In the genomic region with DNA sequence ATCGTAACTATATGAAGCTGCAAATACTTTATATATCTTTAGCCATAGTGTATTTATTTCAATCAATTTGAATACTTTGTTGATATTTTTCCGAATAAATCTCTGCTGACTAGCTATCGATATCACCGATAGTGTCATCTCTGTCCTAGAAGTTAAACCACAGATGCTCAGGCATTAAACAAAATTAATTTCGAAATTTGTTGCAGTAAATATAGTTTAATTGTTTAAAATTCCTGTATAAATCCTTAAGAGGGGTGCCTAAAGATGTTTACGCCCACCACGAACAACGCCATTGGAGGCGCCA, we compare ENCODE assay signal across 1 fruit fly cellular context.
TF ChIP-seq lines count a peak whose summit lies in the region.

A gene (plus strand): TSS at position 126 of the 304 bp plus-strand sequence.

TF ChIP-seq in whole organism, embryonic, 481 proteins besides CTCF, POLR2A, EP300 and RAD21 (continued from another document and continues in another):
- no peak for TF ChIP-seq CG13775 (GFP tag; optimal IDR thresholded peaks at IDR 0.05; lab: Kevin White, UChicago)
- no peak for TF ChIP-seq Max (GFP tag; optimal IDR thresholded peaks at IDR 0.05; lab: Kevin White, UChicago)
- no peak for TF ChIP-seq Deaf1 (tag; optimal IDR thresholded peaks at IDR 0.05; lab: Kevin White, UChicago)
- TF ChIP-seq ci (GFP tag; IDR thresholded peaks at IDR 0.05; lab: Robert Waterston, UW): no peak
- no peak for TF ChIP-seq CG13894 (tag; optimal IDR thresholded peaks at IDR 0.05; lab: Kevin White, UChicago)
- no peak for TF ChIP-seq tup (GFP tag; optimal IDR thresholded peaks at IDR 0.05; lab: Kevin White, UChicago)
- TF ChIP-seq hkb (optimal IDR thresholded peaks at IDR 0.05; lab: Kevin White, UChicago): no peak
- no peak for TF ChIP-seq hkb (GFP tag; IDR thresholded peaks at IDR 0.05; lab: Robert Waterston, UW)
- no peak for TF ChIP-seq PHDP (tag; optimal IDR thresholded peaks at IDR 0.05; lab: Kevin White, UChicago)
- no peak for TF ChIP-seq schlank (tag; optimal IDR thresholded peaks at IDR 0.05; lab: Kevin White, UChicago)
- TF ChIP-seq pan (optimal IDR thresholded peaks at IDR 0.05; lab: Kevin White, UChicago): no peak
- TF ChIP-seq pan (GFP tag; optimal IDR thresholded peaks at IDR 0.05 in 1 of 2, IDR thresholded peaks at IDR 0.05 in 1 of 2): peak in 1 of 2 experiments; percentile 56
- TF ChIP-seq CrebB (tag; optimal IDR thresholded peaks at IDR 0.05; lab: Kevin White, UChicago): no peak
- no peak for TF ChIP-seq Hsf (GFP tag; optimal IDR thresholded peaks at IDR 0.05; lab: Kevin White, UChicago)
- no peak for TF ChIP-seq CG33213 (GFP tag; optimal IDR thresholded peaks at IDR 0.05; lab: Kevin White, UChicago)
- TF ChIP-seq Stat92E (GFP tag; optimal IDR thresholded peaks at IDR 0.05; lab: Kevin White, UChicago): no peak
- TF ChIP-seq CG10543 (GFP tag; optimal IDR thresholded peaks at IDR 0.05; lab: Kevin White, UChicago): no peak
- TF ChIP-seq Adf1 (GFP tag; IDR thresholded peaks at IDR 0.05; lab: Robert Waterston, UW): no peak
- TF ChIP-seq HLHmδ (GFP tag; optimal IDR thresholded peaks at IDR 0.05; lab: Kevin White, UChicago): no peak
- no peak for TF ChIP-seq run (tag; optimal IDR thresholded peaks at IDR 0.05; lab: Kevin White, UChicago)
- no peak for TF ChIP-seq caup (GFP tag; optimal IDR thresholded peaks at IDR 0.05; lab: Kevin White, UChicago; ENCODE audit: severe bottlenecking)
- no peak for TF ChIP-seq CG16863 (GFP tag; optimal IDR thresholded peaks at IDR 0.05; lab: Kevin White, UChicago)
- peak; percentile 88 for TF ChIP-seq Dll (GFP tag; IDR thresholded peaks at IDR 0.05; lab: Robert Waterston, UW; ENCODE audit: partially characterized antibody)
- no peak for TF ChIP-seq ase (GFP tag; IDR thresholded peaks at IDR 0.05; lab: Robert Waterston, UW)
- TF ChIP-seq CG3838 (GFP tag; optimal IDR thresholded peaks at IDR 0.05; lab: Kevin White, UChicago): no peak
- no peak for TF ChIP-seq CG7372 (GFP tag; IDR thresholded peaks at IDR 0.05; lab: Robert Waterston, UW)
- no peak for TF ChIP-seq dpn (GFP tag; optimal IDR thresholded peaks at IDR 0.05; lab: Kevin White, UChicago)
- no peak for TF ChIP-seq dmrt99B (tag; optimal IDR thresholded peaks at IDR 0.05; lab: Kevin White, UChicago)
- no peak for TF ChIP-seq CG15514 (GFP tag; optimal IDR thresholded peaks at IDR 0.05; lab: Kevin White, UChicago)
- TF ChIP-seq Awh (GFP tag; IDR thresholded peaks at IDR 0.05; lab: Robert Waterston, UW): 0 out of 2 replicates have a peak, but pooled peaks have one; percentile 7
- peak; percentile 42 for TF ChIP-seq row (GFP tag; IDR thresholded peaks at IDR 0.05; lab: Robert Waterston, UW)
- no peak for TF ChIP-seq da (GFP tag; optimal IDR thresholded peaks at IDR 0.05; lab: Kevin White, UChicago)
- TF ChIP-seq CG16813 (GFP tag; IDR thresholded peaks at IDR 0.05; lab: Robert Waterston, UW; ENCODE audit: partially characterized antibody): peak; percentile 76
- no peak for TF ChIP-seq CG14014 (GFP tag; IDR thresholded peaks at IDR 0.05; lab: Robert Waterston, UW)
- TF ChIP-seq CG6654 (GFP tag; optimal IDR thresholded peaks at IDR 0.05; lab: Kevin White, UChicago): no peak
- TF ChIP-seq chif (GFP tag; optimal IDR thresholded peaks at IDR 0.05; lab: Kevin White, UChicago): no peak
- TF ChIP-seq Hmx (GFP tag; optimal IDR thresholded peaks at IDR 0.05; lab: Kevin White, UChicago): no peak
- TF ChIP-seq CG7928 (GFP tag; optimal IDR thresholded peaks at IDR 0.05; lab: Kevin White, UChicago): no peak
- no peak for TF ChIP-seq fd102C (GFP tag; optimal IDR thresholded peaks at IDR 0.05; lab: Kevin White, UChicago)
- TF ChIP-seq Sox100B (GFP tag; optimal IDR thresholded peaks at IDR 0.05; lab: Kevin White, UChicago): no peak
- TF ChIP-seq CG14965 (GFP tag; optimal IDR thresholded peaks at IDR 0.05; lab: Kevin White, UChicago; ENCODE audit: borderline replicate concordance): no peak
- no peak for TF ChIP-seq CG31441 (GFP tag; IDR thresholded peaks at IDR 0.05; lab: Robert Waterston, UW)
- TF ChIP-seq CG11504 (tag; optimal IDR thresholded peaks at IDR 0.05; lab: Kevin White, UChicago): no peak
- TF ChIP-seq Trl (optimal IDR thresholded peaks at IDR 0.05; lab: Kevin White, UChicago): no peak
- no peak for TF ChIP-seq Trl (GFP tag; optimal IDR thresholded peaks at IDR 0.05; lab: Kevin White, UChicago)
- TF ChIP-seq lab (GFP tag; optimal IDR thresholded peaks at IDR 0.05; lab: Kevin White, UChicago): no peak
- TF ChIP-seq Asciz (GFP tag; optimal IDR thresholded peaks at IDR 0.05; lab: Kevin White, UChicago): no peak
- TF ChIP-seq CG10274 (GFP tag; optimal IDR thresholded peaks at IDR 0.05; lab: Kevin White, UChicago): no peak
- no peak for TF ChIP-seq jing (GFP tag; optimal IDR thresholded peaks at IDR 0.05; lab: Kevin White, UChicago)
- no peak for TF ChIP-seq HHEX (GFP tag; optimal IDR thresholded peaks at IDR 0.05; lab: Kevin White, UChicago)
- TF ChIP-seq slou (GFP tag; optimal IDR thresholded peaks at IDR 0.05; lab: Kevin White, UChicago): no peak
- no peak for TF ChIP-seq p53 (GFP tag; optimal IDR thresholded peaks at IDR 0.05; lab: Kevin White, UChicago)
- no peak for TF ChIP-seq Meics (GFP tag; optimal IDR thresholded peaks at IDR 0.05; lab: Kevin White, UChicago)
- TF ChIP-seq CG10267 (tag; optimal IDR thresholded peaks at IDR 0.05; lab: Kevin White, UChicago): no peak
- TF ChIP-seq zfh1 (GFP tag; IDR thresholded peaks at IDR 0.05; lab: Robert Waterston, UW): no peak
- no peak for TF ChIP-seq HLH54F (GFP tag; optimal IDR thresholded peaks at IDR 0.05; lab: Kevin White, UChicago)
- TF ChIP-seq phol (tag; optimal IDR thresholded peaks at IDR 0.05; lab: Kevin White, UChicago): no peak
- no peak for TF ChIP-seq pita (GFP tag; optimal IDR thresholded peaks at IDR 0.05; lab: Kevin White, UChicago)
- no peak for TF ChIP-seq C15 (GFP tag; IDR thresholded peaks at IDR 0.05; lab: Robert Waterston, UW)
- TF ChIP-seq Ravus (GFP tag; IDR thresholded peaks at IDR 0.05; lab: Robert Waterston, UW): no peak
- peak; percentile 66 for TF ChIP-seq CG14860 (GFP tag; IDR thresholded peaks at IDR 0.05; lab: Robert Waterston, UW; ENCODE audit: partially characterized antibody)
- no peak for TF ChIP-seq CG18262 (tag; optimal IDR thresholded peaks at IDR 0.05; lab: Kevin White, UChicago)
- peak; percentile 89 for TF ChIP-seq Scr (GFP tag; IDR thresholded peaks at IDR 0.05; lab: Robert Waterston, UW; ENCODE audit: partially characterized antibody)
- no peak for TF ChIP-seq lola (GFP tag; optimal IDR thresholded peaks at IDR 0.05; lab: Kevin White, UChicago)
- TF ChIP-seq usp (GFP tag; optimal IDR thresholded peaks at IDR 0.05; lab: Kevin White, UChicago): no peak
- no peak for TF ChIP-seq nmo (GFP tag; optimal IDR thresholded peaks at IDR 0.05; lab: Kevin White, UChicago)
- TF ChIP-seq Med (GFP tag; lab: Kevin White, UChicago): peak; percentile 83
- no peak for TF ChIP-seq Gug (GFP tag; IDR thresholded peaks at IDR 0.05; lab: Robert Waterston, UW)
- no peak for TF ChIP-seq fru (optimal IDR thresholded peaks at IDR 0.05; lab: Kevin White, UChicago)
- no peak for TF ChIP-seq pum (GFP tag; optimal IDR thresholded peaks at IDR 0.05; lab: Kevin White, UChicago)
- TF ChIP-seq Fer2 (tag; optimal IDR thresholded peaks at IDR 0.05; lab: Kevin White, UChicago): no peak
- TF ChIP-seq sens-2 (GFP tag; IDR thresholded peaks at IDR 0.05; lab: Robert Waterston, UW): no peak
- TF ChIP-seq Atf6 (GFP tag; IDR thresholded peaks at IDR 0.05; lab: Robert Waterston, UW): no peak
- TF ChIP-seq CG4707 (GFP tag; optimal IDR thresholded peaks at IDR 0.05; lab: Kevin White, UChicago): no peak
- 0 out of 3 replicates have a peak, but pooled peaks have one; percentile 29 for TF ChIP-seq CG11456 (GFP tag; IDR thresholded peaks at IDR 0.05; lab: Robert Waterston, UW)
- TF ChIP-seq ranshi (GFP tag; IDR thresholded peaks at IDR 0.05; lab: Robert Waterston, UW): no peak
- TF ChIP-seq ac (GFP tag; optimal IDR thresholded peaks at IDR 0.05; lab: Kevin White, UChicago): no peak
- no peak for TF ChIP-seq CG7839 (tag; optimal IDR thresholded peaks at IDR 0.05; lab: Kevin White, UChicago)
- no peak for TF ChIP-seq Mrtf (GFP tag; IDR thresholded peaks at IDR 0.05; lab: Robert Waterston, UW)
- TF ChIP-seq cad (GFP tag; optimal IDR thresholded peaks at IDR 0.05; lab: Kevin White, UChicago): no peak
- no peak for TF ChIP-seq slp2 (GFP tag; optimal IDR thresholded peaks at IDR 0.05; lab: Kevin White, UChicago)
- TF ChIP-seq CG12769 (tag; optimal IDR thresholded peaks at IDR 0.05; lab: Kevin White, UChicago): no peak
- no peak for TF ChIP-seq Gsc (GFP tag; IDR thresholded peaks at IDR 0.05; lab: Robert Waterston, UW)
- no peak for TF ChIP-seq tgo (GFP tag; IDR thresholded peaks at IDR 0.05; lab: Robert Waterston, UW)
- no peak for TF ChIP-seq CG9797 (GFP tag; optimal IDR thresholded peaks at IDR 0.05; lab: Kevin White, UChicago)
- no peak for TF ChIP-seq CG3281 (GFP tag; optimal IDR thresholded peaks at IDR 0.05; lab: Kevin White, UChicago)
- no peak for TF ChIP-seq Hr51 (GFP tag; optimal IDR thresholded peaks at IDR 0.05; lab: Kevin White, UChicago)
- no peak for TF ChIP-seq Nf-YA (GFP tag; IDR thresholded peaks at IDR 0.05; lab: Robert Waterston, UW)
- TF ChIP-seq Usf (GFP tag; optimal IDR thresholded peaks at IDR 0.05; lab: Kevin White, UChicago): no peak
- TF ChIP-seq Hr78 (GFP tag; optimal IDR thresholded peaks at IDR 0.05; lab: Kevin White, UChicago): no peak
- TF ChIP-seq Taf1 (GFP tag; IDR thresholded peaks at IDR 0.05; lab: Robert Waterston, UW): no peak
- TF ChIP-seq insv (GFP tag; optimal IDR thresholded peaks at IDR 0.05; lab: Kevin White, UChicago): no peak
- TF ChIP-seq CG5953 (GFP tag; IDR thresholded peaks at IDR 0.05; lab: Robert Waterston, UW): no peak
- TF ChIP-seq CoRest (tag; optimal IDR thresholded peaks at IDR 0.05; lab: Kevin White, UChicago): no peak
- no peak for TF ChIP-seq TFAM (GFP tag; optimal IDR thresholded peaks at IDR 0.05; lab: Kevin White, UChicago)
- peak; percentile 18 for TF ChIP-seq Dp (GFP tag; optimal IDR thresholded peaks at IDR 0.05; lab: Kevin White, UChicago)
- TF ChIP-seq Elba2 (GFP tag; optimal IDR thresholded peaks at IDR 0.05; lab: Kevin White, UChicago): no peak
- TF ChIP-seq CG8359 (GFP tag; optimal IDR thresholded peaks at IDR 0.05; lab: Kevin White, UChicago; ENCODE audit: borderline replicate concordance): no peak
- TF ChIP-seq CG6254 (GFP tag; optimal IDR thresholded peaks at IDR 0.05; lab: Kevin White, UChicago): no peak
- TF ChIP-seq CG3726 (GFP tag; IDR thresholded peaks at IDR 0.05; lab: Robert Waterston, UW): no peak
- TF ChIP-seq CG9215 (GFP tag; IDR thresholded peaks at IDR 0.05; lab: Robert Waterston, UW): no peak
- no peak for TF ChIP-seq toy (GFP tag; IDR thresholded peaks at IDR 0.05; lab: Robert Waterston, UW)
- no peak for TF ChIP-seq Ets97D (GFP tag; optimal IDR thresholded peaks at IDR 0.05; lab: Kevin White, UChicago)
- no peak for TF ChIP-seq Hand (GFP tag; optimal IDR thresholded peaks at IDR 0.05; lab: Kevin White, UChicago)
- TF ChIP-seq pb (GFP tag; optimal IDR thresholded peaks at IDR 0.05; lab: Kevin White, UChicago): no peak
- no peak for TF ChIP-seq Myb (GFP tag; optimal IDR thresholded peaks at IDR 0.05; lab: Kevin White, UChicago)
- no peak for TF ChIP-seq CG4404 (GFP tag; IDR thresholded peaks at IDR 0.05; lab: Robert Waterston, UW)
- TF ChIP-seq gfzf (GFP tag; optimal IDR thresholded peaks at IDR 0.05; lab: Kevin White, UChicago): no peak
- no peak for TF ChIP-seq Ssrp (tag; optimal IDR thresholded peaks at IDR 0.05; lab: Kevin White, UChicago)
- no peak for TF ChIP-seq Rx (GFP tag; IDR thresholded peaks at IDR 0.05; lab: Robert Waterston, UW)
- no peak for TF ChIP-seq CG7357 (GFP tag; IDR thresholded peaks at IDR 0.05; lab: Robert Waterston, UW)
- no peak for TF ChIP-seq CG12071 (GFP tag; optimal IDR thresholded peaks at IDR 0.05; lab: Kevin White, UChicago)
- TF ChIP-seq CG17186 (GFP tag; optimal IDR thresholded peaks at IDR 0.05; lab: Kevin White, UChicago): no peak
- no peak for TF ChIP-seq br (optimal IDR thresholded peaks at IDR 0.05; lab: Kevin White, UChicago)
- no peak for TF ChIP-seq wdn (GFP tag; IDR thresholded peaks at IDR 0.05; lab: Robert Waterston, UW)
- TF ChIP-seq kni (GFP tag; optimal IDR thresholded peaks at IDR 0.05; lab: Kevin White, UChicago): no peak
- TF ChIP-seq Nf-YB (GFP tag; optimal IDR thresholded peaks at IDR 0.05; lab: Kevin White, UChicago): no peak
- TF ChIP-seq Ada2b (GFP tag; IDR thresholded peaks at IDR 0.05; lab: Robert Waterston, UW): no peak
- no peak for TF ChIP-seq CG15011 (GFP tag; optimal IDR thresholded peaks at IDR 0.05; lab: Kevin White, UChicago)
- no peak for TF ChIP-seq Dbx (GFP tag; IDR thresholded peaks at IDR 0.05; lab: Robert Waterston, UW)
- TF ChIP-seq Fer1 (GFP tag; optimal IDR thresholded peaks at IDR 0.05; lab: Kevin White, UChicago): no peak
- no peak for TF ChIP-seq CG11560 (tag; IDR thresholded peaks at IDR 0.05; lab: Robert Waterston, UW)
- TF ChIP-seq kah (GFP tag; optimal IDR thresholded peaks at IDR 0.05; lab: Kevin White, UChicago): no peak
- TF ChIP-seq CG10565 (GFP tag; optimal IDR thresholded peaks at IDR 0.05; lab: Kevin White, UChicago): no peak
- no peak for TF ChIP-seq pros (GFP tag; optimal IDR thresholded peaks at IDR 0.05; lab: Kevin White, UChicago)
- no peak for TF ChIP-seq CG8765 (GFP tag; IDR thresholded peaks at IDR 0.05; lab: Robert Waterston, UW)
- no peak for TF ChIP-seq Blimp-1 (GFP tag; optimal IDR thresholded peaks at IDR 0.05; lab: Kevin White, UChicago)
- TF ChIP-seq btn (GFP tag; optimal IDR thresholded peaks at IDR 0.05; lab: Kevin White, UChicago): no peak
- no peak for TF ChIP-seq Lhr (GFP tag; optimal IDR thresholded peaks at IDR 0.05; lab: Kevin White, UChicago)
- TF ChIP-seq maf-S (GFP tag; optimal IDR thresholded peaks at IDR 0.05; lab: Kevin White, UChicago): no peak
- TF ChIP-seq Oli (tag; optimal IDR thresholded peaks at IDR 0.05; lab: Kevin White, UChicago): no peak
- TF ChIP-seq hb (GFP tag; IDR thresholded peaks at IDR 0.05; lab: Robert Waterston, UW; ENCODE audit: partially characterized antibody): peak; percentile 15; the same call in 1 of the 3 replicates
- peak; percentile 80 for TF ChIP-seq unc-4 (GFP tag; IDR thresholded peaks at IDR 0.05; lab: Robert Waterston, UW; ENCODE audit: partially characterized antibody)
- no peak for TF ChIP-seq stwl (tag; optimal IDR thresholded peaks at IDR 0.05; lab: Kevin White, UChicago)
- TF ChIP-seq trem (tag; optimal IDR thresholded peaks at IDR 0.05; lab: Kevin White, UChicago): no peak
- TF ChIP-seq cwo (GFP tag; optimal IDR thresholded peaks at IDR 0.05; lab: Kevin White, UChicago): no peak
